Worm (Caenorhabditis elegans) whole organism, young adult: Measurements from ENCODE around the gene dyci-1.

ENCODE experiments used
- B0019.2 ChIP-seq: fragments of 200-800 bp; sonication (Bioruptor generic); conservative IDR thresholded peaks from 2 replicates; pipeline ENCODE4 v1.3.6; 2022; ENCODE audit warnings: missing genetic modification reagents, missing genetic modification characterization, missing compliant biosample characterization
- B0035.1 ChIP-seq: sonication (generic microtip); optimal IDR thresholded peaks from 2 replicates; lab custom pipeline; 2016; ENCODE audit warnings: missing genetic modification characterization, mild to moderate bottlenecking, missing compliant biosample characterization, missing genotype, missing genetic modification reagents
- C17E4.6 ChIP-seq: fragments of 200-800 bp; sonication (Bioruptor generic); IDR thresholded peaks from 2 replicates; pipeline ENCODE4 v1.3.6; 2022; ENCODE audit warnings: missing genetic modification reagents, missing genetic modification characterization, missing compliant biosample characterization
- F10E7.11 ChIP-seq: sonication (generic microtip); optimal IDR thresholded peaks from 2 replicates; lab custom pipeline; 2017; ENCODE audit warnings: mild to moderate bottlenecking, missing genetic modification characterization, moderate library complexity, missing compliant biosample characterization
- F23B12.7 ChIP-seq: sonication (generic microtip); optimal IDR thresholded peaks from 2 replicates; lab custom pipeline; 2017; ENCODE audit warnings: missing genetic modification characterization, mild to moderate bottlenecking, missing compliant biosample characterization, antibody characterized with exemption, moderate library complexity; ENCODE audit not compliant: insufficient read depth
- F33H1.4 ChIP-seq: fragments of 200-800 bp; sonication (Bioruptor generic); IDR thresholded peaks from 2 replicates; pipeline ENCODE4 v1.3.6; 2022; ENCODE audit warnings: missing genetic modification reagents, missing genetic modification characterization, missing compliant biosample characterization
- F49E8.2 ChIP-seq: sonication (generic microtip); optimal IDR thresholded peaks from 3 replicates; lab custom pipeline; 2017; ENCODE audit warnings: missing genetic modification characterization, mild to moderate bottlenecking, missing compliant biosample characterization, antibody characterized with exemption, moderate library complexity; ENCODE audit not compliant: insufficient read depth
- Y53G8AR.9 ChIP-seq: fragments of 200-800 bp; sonication (Bioruptor generic); conservative IDR thresholded peaks from 2 replicates; pipeline ENCODE4 v1.3.6; 2022; ENCODE audit warnings: missing genetic modification reagents, missing genetic modification characterization, missing compliant biosample characterization
- Y56A3A.18 ChIP-seq: fragments of 200-800 bp; sonication (Bioruptor generic); IDR thresholded peaks from 2 replicates; pipeline ENCODE4 v1.3.6; 2022; ENCODE audit warnings: missing genetic modification reagents, missing genetic modification characterization, missing compliant biosample characterization
- Y79H2A.3 ChIP-seq: fragments of 200-800 bp; sonication (Bioruptor generic); conservative IDR thresholded peaks from 2 replicates; pipeline ENCODE4 v1.3.6; 2022; ENCODE audit warnings: missing genetic modification reagents, missing genetic modification characterization, missing compliant biosample characterization
- Y95B8A.8 ChIP-seq: fragments of 200-800 bp; sonication (Bioruptor generic); IDR thresholded peaks from 2 replicates; pipeline ENCODE4 v1.3.6; 2022; ENCODE audit warnings: missing genetic modification reagents, missing genetic modification characterization, missing compliant biosample characterization
- ZK185.1 ChIP-seq: sonication (generic microtip); optimal IDR thresholded peaks from 2 replicates; lab custom pipeline; 2016; ENCODE audit warnings: mild to moderate bottlenecking, missing genetic modification characterization, missing compliant biosample characterization; ENCODE audit not compliant: poor library complexity, severe bottlenecking
- aptf-3 ChIP-seq: fragments of 200-800 bp; sonication (Bioruptor generic); IDR thresholded peaks from 2 replicates; pipeline ENCODE4 v1.3.6; 2022; ENCODE audit warnings: missing genetic modification characterization, missing compliant biosample characterization
- cebp-1 ChIP-seq, 2 experiments: fragments of 200-800 bp in 1 of 2; sonication (Bioruptor generic) in 1 of 2; sonication (generic microtip) in 1 of 2; IDR thresholded peaks in 1 of 2; optimal IDR thresholded peaks in 1 of 2; 2 replicates each; pipeline versions ENCODE4 v1.3.6 to Lab custom; 2017 to 2022; ENCODE audit warnings: missing compliant biosample characterization in 2 of 2, missing genetic modification characterization in 2 of 2, mild to moderate bottlenecking in 1 of 2, missing genetic modification reagents in 1 of 2, moderate library complexity in 1 of 2
- ceh-79 ChIP-seq: sonication (generic microtip); optimal IDR thresholded peaks from 2 replicates; lab custom pipeline; 2017; ENCODE audit warnings: mild to moderate bottlenecking, missing genetic modification characterization, missing compliant biosample characterization
- chd-7 ChIP-seq: sonication (generic microtip); optimal IDR thresholded peaks from 2 replicates; lab custom pipeline; 2016; ENCODE audit warnings: mild to moderate bottlenecking, missing genetic modification characterization, moderate library complexity, missing compliant biosample characterization
- dpl-1 ChIP-seq: fragments of 150-350 bp; optimal IDR thresholded peaks from 2 replicates; lab custom pipeline; 2014; ENCODE audit warnings: missing biosample characterization, missing genetic modification reagents, missing genetic modification characterization
- efl-1 ChIP-seq: fragments of 150-350 bp; optimal IDR thresholded peaks from 2 replicates; lab custom pipeline; 2014; ENCODE audit warnings: missing biosample characterization, missing genetic modification reagents, missing genetic modification characterization
- egl-44 ChIP-seq: fragments of 200-800 bp; sonication (Bioruptor generic); IDR thresholded peaks from 2 replicates; pipeline ENCODE4 v1.3.6; 2022; ENCODE audit warnings: missing genetic modification reagents, missing genetic modification characterization, missing compliant biosample characterization
- gei-17 ChIP-seq: fragments of 200-800 bp; sonication (Bioruptor generic); optimal IDR thresholded peaks from 2 replicates; lab custom pipeline; 2018; ENCODE audit warnings: mild to moderate bottlenecking, missing genetic modification characterization, missing compliant biosample characterization
- him-1 ChIP-seq: sonication (generic microtip); optimal IDR thresholded peaks from 2 replicates; lab custom pipeline; 2016; ENCODE audit warnings: missing genotype, missing genetic modification reagents, missing genetic modification characterization, missing compliant biosample characterization
- hlh-12 ChIP-seq: sonication (generic microtip); optimal IDR thresholded peaks from 2 replicates; lab custom pipeline; 2016; ENCODE audit warnings: missing genetic modification characterization, missing compliant biosample characterization
- hmg-1.2 ChIP-seq: fragments of 200-800 bp; sonication (Bioruptor generic); IDR thresholded peaks from 2 replicates; pipeline ENCODE4 v1.3.6; 2022; ENCODE audit warnings: missing genetic modification reagents, missing genetic modification characterization, missing compliant biosample characterization
- hmg-20 ChIP-seq: fragments of 200-800 bp; sonication (Bioruptor generic); IDR thresholded peaks from 2 replicates; pipeline ENCODE4 v1.3.6; 2022; ENCODE audit warnings: missing genetic modification reagents, missing genetic modification characterization, missing compliant biosample characterization
- hrde-1 ChIP-seq: sonication (generic microtip); optimal IDR thresholded peaks from 2 replicates; lab custom pipeline; 2016; ENCODE audit warnings: missing genetic modification characterization, mild to moderate bottlenecking, missing compliant biosample characterization, moderate library complexity, missing genotype, missing genetic modification reagents, borderline replicate concordance
- lag-1 ChIP-seq: fragments of 200-800 bp; sonication (Bioruptor generic); IDR thresholded peaks from 2 replicates; pipeline ENCODE4 v1.3.6; 2022; ENCODE audit warnings: missing genetic modification reagents, missing genetic modification characterization, missing compliant biosample characterization
- let-526 ChIP-seq: fragments of 200-800 bp; sonication (Bioruptor generic); IDR thresholded peaks from 2 replicates; pipeline ENCODE4 v1.3.6; 2022; ENCODE audit warnings: missing genetic modification reagents, missing genetic modification characterization, missing compliant biosample characterization
- let-607 ChIP-seq, 2 experiments: fragments of 200-800 bp in 1 of 2; sonication (Bioruptor generic) in 1 of 2; sonication (generic microtip) in 1 of 2; optimal IDR thresholded peaks; 2 replicates each; lab custom pipeline; 2016 to 2018; ENCODE audit warnings: mild to moderate bottlenecking in 2 of 2, missing compliant biosample characterization in 2 of 2, missing genetic modification characterization in 2 of 2, moderate library complexity in 2 of 2, missing genotype in 1 of 2
- lir-1 ChIP-seq: fragments of 200-800 bp; sonication (Bioruptor generic); conservative IDR thresholded peaks from 2 replicates; pipeline ENCODE4 v1.3.6; 2022; ENCODE audit warnings: missing genetic modification reagents, missing genetic modification characterization, missing compliant biosample characterization
- lsl-1 ChIP-seq: fragments of 200-800 bp; sonication (Bioruptor generic); optimal IDR thresholded peaks from 2 replicates; lab custom pipeline; 2018; ENCODE audit warnings: mild to moderate bottlenecking, missing genetic modification characterization, moderate library complexity, missing compliant biosample characterization
- lsy-27 ChIP-seq: sonication (generic microtip); optimal IDR thresholded peaks from 2 replicates; lab custom pipeline; 2017; ENCODE audit warnings: missing genetic modification characterization, mild to moderate bottlenecking, missing compliant biosample characterization, antibody characterized with exemption, missing genotype, borderline replicate concordance; ENCODE audit not compliant: insufficient read depth
- nfya-1 ChIP-seq: sonication (generic microtip); optimal IDR thresholded peaks from 2 replicates; lab custom pipeline; 2017; ENCODE audit warnings: antibody characterized with exemption, missing compliant biosample characterization, missing genetic modification characterization, borderline replicate concordance; ENCODE audit not compliant: insufficient read depth
- nfya-2 ChIP-seq: fragments of 200-800 bp; sonication (Bioruptor generic); IDR thresholded peaks from 2 replicates; pipeline ENCODE4 v1.3.6; 2022; ENCODE audit warnings: missing genetic modification reagents, missing genetic modification characterization, missing compliant biosample characterization
- nfyb-1 ChIP-seq: fragments of 200-800 bp; sonication (Bioruptor generic); IDR thresholded peaks from 2 replicates; pipeline ENCODE4 v1.3.6; 2022; ENCODE audit warnings: missing genetic modification reagents, missing genetic modification characterization, missing compliant biosample characterization
- nhr-120 ChIP-seq: fragments of 200-800 bp; sonication (Bioruptor generic); IDR thresholded peaks from 2 replicates; pipeline ENCODE4 v1.3.6; 2022; ENCODE audit warnings: missing genetic modification characterization, missing compliant biosample characterization
- nhr-179 ChIP-seq: sonication (generic microtip); optimal IDR thresholded peaks from 2 replicates; lab custom pipeline; 2016; ENCODE audit warnings: mild to moderate bottlenecking, missing genetic modification characterization, missing compliant biosample characterization
- nhr-27 ChIP-seq: fragments of 200-800 bp; sonication (Bioruptor generic); optimal IDR thresholded peaks from 2 replicates; lab custom pipeline; 2018; ENCODE audit warnings: mild to moderate bottlenecking, missing genetic modification characterization, moderate library complexity, missing compliant biosample characterization
- pha-4 ChIP-seq: fragments of 150-350 bp; sonication (generic microtip); optimal IDR thresholded peaks from 2 replicates; lab custom pipeline; 2014; ENCODE audit warnings: missing biosample characterization, missing genetic modification reagents, missing genetic modification characterization
- rpc-1 ChIP-seq, 2 experiments: fragments of 150-350 bp in 1 of 2; sonication (generic microtip) in 1 of 2; optimal IDR thresholded peaks; 2 replicates each; lab custom pipeline; 2014 to 2018; ENCODE audit warnings: missing biosample characterization in 1 of 2, missing genetic modification characterization in 1 of 2, missing genetic modification reagents in 1 of 2, missing genotype in 1 of 2
- snpc-1.1 ChIP-seq: sonication (generic microtip); optimal IDR thresholded peaks from 2 replicates; lab custom pipeline; 2017; ENCODE audit warnings: missing genetic modification characterization, mild to moderate bottlenecking, missing compliant biosample characterization, antibody characterized with exemption, moderate library complexity, missing genotype, missing genetic modification reagents; ENCODE audit not compliant: insufficient read depth
- somi-1 ChIP-seq: fragments of 200-800 bp; sonication (Bioruptor generic); optimal IDR thresholded peaks from 2 replicates; lab custom pipeline; 2018; ENCODE audit warnings: mild to moderate bottlenecking, missing genetic modification characterization, missing compliant biosample characterization
- zfh-2 ChIP-seq: fragments of 200-800 bp; sonication (Bioruptor generic); conservative IDR thresholded peaks from 2 replicates; pipeline ENCODE4 v1.3.6; 2022; ENCODE audit warnings: missing genetic modification reagents, missing genetic modification characterization, missing compliant biosample characterization
- zim-3 ChIP-seq: sonication (generic microtip); optimal IDR thresholded peaks from 2 replicates; lab custom pipeline; 2017; ENCODE audit warnings: mild to moderate bottlenecking, missing genetic modification characterization, moderate library complexity, missing compliant biosample characterization
- ztf-18 ChIP-seq: sonication (generic microtip); optimal IDR thresholded peaks from 2 replicates; lab custom pipeline; 2016; ENCODE audit warnings: missing genotype, mild to moderate bottlenecking, missing genetic modification characterization, missing compliant biosample characterization
- ztf-3 ChIP-seq: fragments of 200-800 bp; sonication (Bioruptor generic); optimal IDR thresholded peaks from 2 replicates; lab custom pipeline; 2018; ENCODE audit warnings: mild to moderate bottlenecking, missing genetic modification characterization, missing compliant biosample characterization

The dyci-1 gene

DNA sequence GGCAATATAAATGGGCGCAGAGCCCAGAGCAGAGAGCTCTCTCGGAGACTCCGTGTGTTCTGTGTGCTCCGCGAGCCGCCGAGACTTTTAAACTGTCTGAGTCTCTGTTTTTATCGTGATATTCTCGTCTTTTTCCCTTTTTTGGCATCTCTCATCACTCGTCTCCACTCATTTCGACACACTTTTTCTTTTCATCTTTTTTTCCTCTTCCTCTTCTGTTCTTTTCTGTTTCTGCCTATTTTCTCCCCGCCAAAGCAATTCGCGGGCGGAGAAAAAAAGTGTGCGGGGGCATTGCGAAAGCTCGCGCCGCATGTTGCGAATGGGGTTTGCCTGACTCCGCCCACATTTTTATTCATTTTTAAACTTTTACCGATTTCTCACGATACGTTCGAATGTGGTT, 28.7 kb downstream of the dyci-1 start (continued):
- peak; percentile 64; the same call in 1 of the 2 replicates for TF ChIP-seq let-526 (GFP tag; lab: Robert Waterston, UW)
- TF ChIP-seq nfya-1 (tag; lab: Kevin White, UChicago) = no peak
- TF ChIP-seq somi-1 (GFP tag; lab: Kevin White, UChicago) = peak; percentile 11
- no peak for TF ChIP-seq B0035.1 (tag; lab: Kevin White, UChicago)
- TF ChIP-seq snpc-1.1 (tag; lab: Kevin White, UChicago) = peak; percentile 85
- no peak for TF ChIP-seq ceh-79 (tag; lab: Kevin White, UChicago)
- TF ChIP-seq Y53G8AR.9 (GFP tag; lab: Robert Waterston, UW) = peak; percentile 92
- peak; percentile 59 for TF ChIP-seq him-1 (tag; lab: Kevin White, UChicago)
- TF ChIP-seq nfya-2 = no peak
- peak; percentile 81; the same call in 1 of the 2 replicates for TF ChIP-seq Y56A3A.18 (GFP tag; lab: Robert Waterston, UW)
- peak in 1 of 2 experiments; percentile 67 for TF ChIP-seq let-607 (tag; optimal IDR thresholded peaks at IDR 0.05; lab: Kevin White, UChicago)
- TF ChIP-seq lag-1 (GFP tag; lab: Robert Waterston, UW) = no peak
- peak; percentile 98 for TF ChIP-seq dpl-1 (GFP tag; lab: Kevin White, UChicago)
- no peak for TF ChIP-seq hlh-12
- TF ChIP-seq ztf-3 (GFP tag; lab: Kevin White, UChicago) = no peak
- peak; percentile 62 for TF ChIP-seq gei-17 (GFP tag; lab: Kevin White, UChicago)
- TF ChIP-seq hmg-20 (GFP tag; lab: Robert Waterston, UW) = peak; percentile 87
- TF ChIP-seq hrde-1 (tag; lab: Kevin White, UChicago) = peak; percentile 55
- TF ChIP-seq hmg-1.2 (GFP tag; lab: Robert Waterston, UW) = peak; percentile 87
- TF ChIP-seq C17E4.6 (GFP tag; lab: Robert Waterston, UW) = peak; percentile 89
- peak; percentile 86 for TF ChIP-seq F33H1.4 (GFP tag; lab: Robert Waterston, UW)
- TF ChIP-seq ztf-18 = peak; percentile 74
- peak; percentile 62 for TF ChIP-seq chd-7 (tag; lab: Kevin White, UChicago)
- peak; percentile 80 for TF ChIP-seq ZK185.1 (tag; lab: Kevin White, UChicago)
- TF ChIP-seq Y79H2A.3 = peak; percentile 86; the same call in 1 of the 2 replicates
- no peak for TF ChIP-seq nhr-120 (GFP tag; lab: Robert Waterston, UW)
- peak; percentile 84 for TF ChIP-seq lsl-1 (GFP tag; lab: Kevin White, UChicago)
- peak; percentile 37 for TF ChIP-seq rpc-1 (optimal IDR thresholded peaks at IDR 0.05; lab: Kevin White, UChicago)
- no peak for TF ChIP-seq rpc-1 (tag; optimal IDR thresholded peaks at IDR 0.05; lab: Kevin White, UChicago)
- peak; percentile 80 for TF ChIP-seq F49E8.2 (tag; lab: Kevin White, UChicago)
- 0 out of 2 replicates have a peak, but pooled peaks have one; percentile 27 for TF ChIP-seq aptf-3
- TF ChIP-seq zim-3 (tag; lab: Kevin White, UChicago) = peak; percentile 17
- TF ChIP-seq cebp-1 (GFP tag; IDR thresholded peaks at IDR 0.05; lab: Robert Waterston, UW) = peak; percentile 92
- peak; percentile 98 for TF ChIP-seq cebp-1 (tag; optimal IDR thresholded peaks at IDR 0.05; lab: Kevin White, UChicago)
- no peak for TF ChIP-seq nhr-27
- TF ChIP-seq efl-1 = peak; percentile 99
- TF ChIP-seq F23B12.7 (tag; lab: Kevin White, UChicago) = peak; percentile 85
- TF ChIP-seq lsy-27 (tag; lab: Kevin White, UChicago) = peak; percentile 83
- no peak for TF ChIP-seq F10E7.11
- peak; percentile 95 for TF ChIP-seq zfh-2 (GFP tag; lab: Robert Waterston, UW)
- TF ChIP-seq nhr-179 = no peak
- peak; percentile 87 for TF ChIP-seq B0019.2 (GFP tag; lab: Robert Waterston, UW)
- TF ChIP-seq Y95B8A.8 (GFP tag; lab: Robert Waterston, UW) = peak; percentile 93
- peak; percentile 91 for TF ChIP-seq nfyb-1 (GFP tag; lab: Robert Waterston, UW)
- TF ChIP-seq egl-44 (GFP tag; lab: Robert Waterston, UW) = peak; percentile 70; the same call in 1 of the 2 replicates
- TF ChIP-seq lir-1 (GFP tag; lab: Robert Waterston, UW) = peak; percentile 85
- TF ChIP-seq pha-4 (tag; lab: Kevin White, UChicago) = no peak
